Fruit fly (Drosophila melanogaster): ENCODE results near the gene CG43815.

dm6 chr2L:3571457-3571856, 4.6 kb upstream of the CG43815 start:
- TF ChIP-seq Myc (optimal IDR thresholded peaks at IDR 0.05), result no peak
- no peak for TF ChIP-seq insv (optimal IDR thresholded peaks at IDR 0.05)
